Fruit fly (Drosophila melanogaster): Measurements from ENCODE around the gene Or85f.

DNA sequence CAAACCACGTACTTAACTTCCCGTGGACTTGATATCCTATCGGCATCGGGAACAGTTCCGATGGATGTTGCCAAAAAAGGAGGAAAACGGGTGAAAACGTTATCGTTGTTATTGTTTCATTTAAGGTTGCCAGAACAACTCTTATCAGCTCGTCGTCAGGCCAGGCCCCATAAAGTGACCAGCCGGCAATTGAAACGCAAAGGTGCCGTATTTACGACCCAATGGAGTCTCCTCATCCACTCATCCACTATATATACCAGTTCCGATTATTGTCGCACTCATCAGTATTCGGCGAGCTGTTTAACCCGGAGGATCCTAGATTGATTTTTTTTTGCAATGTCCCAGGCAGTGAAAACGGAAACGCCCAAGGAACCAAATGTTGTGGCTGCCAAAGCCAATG is 32.9 kb upstream of the Or85f start, which contains the start of gene Srr:
- no peak for TF ChIP-seq EcR (GFP tag; optimal IDR thresholded peaks at IDR 0.05)
- TF ChIP-seq CG15710 (tag; optimal IDR thresholded peaks at IDR 0.05), result no peak
- no peak for TF ChIP-seq gl (tag; optimal IDR thresholded peaks at IDR 0.05)
- no peak for TF ChIP-seq CG12605 (GFP tag; IDR thresholded peaks at IDR 0.05)
- no peak for TF ChIP-seq Snoo (tag; optimal IDR thresholded peaks at IDR 0.05)
- TF ChIP-seq CG9948 (tag; optimal IDR thresholded peaks at IDR 0.05), result no peak
- no peak for TF ChIP-seq CG8159 (tag; optimal IDR thresholded peaks at IDR 0.05)
- TF ChIP-seq D1 (tag; optimal IDR thresholded peaks at IDR 0.05), result no peak
- no peak for TF ChIP-seq CG32121 (GFP tag; IDR thresholded peaks at IDR 0.05)
- no peak for TF ChIP-seq CG10348 (GFP tag; IDR thresholded peaks at IDR 0.05)
- no peak for TF ChIP-seq Pif1B (GFP tag; optimal IDR thresholded peaks at IDR 0.05)

Measured in whole organism, pupa.